Fruit fly (Drosophila melanogaster): Measurements from ENCODE around the gene CG4053.

The CG4053 gene

DNA sequence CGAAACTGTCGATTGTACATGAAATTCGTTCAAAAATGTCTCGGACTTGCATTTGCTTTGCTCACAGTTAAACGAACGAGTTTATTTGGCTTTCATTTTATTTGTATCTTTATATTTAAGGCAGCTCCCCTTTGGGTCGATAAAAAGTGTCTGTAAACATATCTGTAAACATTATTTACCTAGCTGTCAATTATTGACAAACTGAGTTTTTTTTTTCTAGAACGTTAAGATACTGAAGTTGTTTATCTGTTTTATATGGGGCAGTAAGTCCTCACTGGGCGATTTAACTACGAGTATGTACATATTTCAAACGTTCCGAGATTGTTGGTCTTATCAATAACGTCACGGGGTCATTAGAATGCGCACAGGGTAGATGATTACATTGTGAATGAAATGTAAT, 16.3 kb downstream of the CG4053 start (continued):
- peak; percentile 35 for TF ChIP-seq pfk (GFP tag; optimal IDR thresholded peaks at IDR 0.05)
- TF ChIP-seq CG15011 (GFP tag; optimal IDR thresholded peaks at IDR 0.05): peak; percentile 34
- peak; percentile 32 for TF ChIP-seq CG10431 (GFP tag; optimal IDR thresholded peaks at IDR 0.05)
- peak; percentile 43 for TF ChIP-seq CG34376 (GFP tag; optimal IDR thresholded peaks at IDR 0.05)
- TF ChIP-seq CG10209 (GFP tag; optimal IDR thresholded peaks at IDR 0.05): peak; percentile 19
- TF ChIP-seq MTF-1 (GFP tag; optimal IDR thresholded peaks at IDR 0.05; ENCODE audit: borderline replicate concordance): peak; percentile 17
- TF ChIP-seq CG3407 (GFP tag; optimal IDR thresholded peaks at IDR 0.05): peak; percentile 55
- TF ChIP-seq NK7.1 (GFP tag; optimal IDR thresholded peaks at IDR 0.05): no peak
- TF ChIP-seq sug (tag; optimal IDR thresholded peaks at IDR 0.05): peak; percentile 48
- TF ChIP-seq CG8281 (tag; optimal IDR thresholded peaks at IDR 0.05): peak; percentile 84
- peak; percentile 40 for TF ChIP-seq CG2712 (tag; optimal IDR thresholded peaks at IDR 0.05)
- TF ChIP-seq sqz (GFP tag; optimal IDR thresholded peaks at IDR 0.05): peak; percentile 77
- TF ChIP-seq tio (GFP tag; optimal IDR thresholded peaks at IDR 0.05): no peak
- peak; percentile 63 for TF ChIP-seq CG17568 (GFP tag; optimal IDR thresholded peaks at IDR 0.05)
- TF ChIP-seq sens (GFP tag): peak; percentile 70
- peak; percentile 20 for TF ChIP-seq CG1233 (GFP tag; optimal IDR thresholded peaks at IDR 0.05)
- TF ChIP-seq dan (GFP tag; IDR thresholded peaks at IDR 0.05): no peak
- peak; percentile 62 for TF ChIP-seq CG15601 (tag; optimal IDR thresholded peaks at IDR 0.05)

DNA sequence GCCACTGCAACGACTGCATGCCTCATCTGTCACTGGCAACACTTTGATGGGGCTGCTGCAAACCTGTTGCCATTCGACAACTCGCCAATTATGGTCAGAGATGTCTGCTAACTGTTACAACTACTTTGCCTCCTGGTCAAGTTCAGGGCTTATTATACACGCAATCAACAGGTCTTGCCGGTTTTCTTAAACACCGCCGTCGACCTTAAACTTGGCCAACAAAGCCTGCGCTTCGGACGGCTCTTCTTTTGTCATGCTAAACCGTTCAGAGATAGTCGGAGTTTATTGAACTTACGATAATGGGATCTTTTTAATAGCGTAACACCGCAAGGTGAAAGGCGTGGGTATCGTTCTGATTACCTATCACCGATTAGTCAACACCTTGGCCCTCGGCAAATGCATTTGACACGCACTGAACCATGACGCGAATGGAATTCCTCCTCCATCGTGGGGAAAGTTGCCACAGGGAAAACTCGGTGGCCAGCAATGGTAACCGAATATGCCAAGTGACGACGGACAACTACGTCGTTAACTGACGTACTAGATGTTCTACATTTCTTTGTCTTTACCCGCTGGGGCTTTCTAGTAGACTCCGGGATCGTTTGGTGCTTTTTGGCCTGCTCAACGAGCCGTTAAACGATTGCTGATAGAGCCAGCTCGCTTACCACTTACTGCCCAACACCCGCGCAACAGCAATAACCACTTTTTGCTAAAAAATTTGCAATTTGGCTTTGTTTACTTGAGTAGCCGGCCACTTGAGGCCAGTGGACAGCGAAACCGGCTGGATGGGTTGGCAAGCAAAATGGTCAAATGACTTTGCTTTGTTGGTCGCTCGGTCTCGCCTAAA, 20.9 kb downstream of the CG4053 start:
- TF ChIP-seq C15 (GFP tag; IDR thresholded peaks at IDR 0.05) (no peak), Blimp-1 (GFP tag; optimal IDR thresholded peaks at IDR 0.05) (peak; percentile 2), gsb-n (tag; optimal IDR thresholded peaks at IDR 0.05) (peak; percentile 6), dimm (GFP tag; IDR thresholded peaks at IDR 0.05) (no peak), vvl (GFP tag; IDR thresholded peaks at IDR 0.05) (peak; percentile 15; the same call in 1 of the 2 replicates), Neu2 (GFP tag; optimal IDR thresholded peaks at IDR 0.05; ENCODE audit: borderline replicate concordance) (peak; percentile 56), oc (tag; optimal IDR thresholded peaks at IDR 0.05) (peak; percentile 4)

DNA sequence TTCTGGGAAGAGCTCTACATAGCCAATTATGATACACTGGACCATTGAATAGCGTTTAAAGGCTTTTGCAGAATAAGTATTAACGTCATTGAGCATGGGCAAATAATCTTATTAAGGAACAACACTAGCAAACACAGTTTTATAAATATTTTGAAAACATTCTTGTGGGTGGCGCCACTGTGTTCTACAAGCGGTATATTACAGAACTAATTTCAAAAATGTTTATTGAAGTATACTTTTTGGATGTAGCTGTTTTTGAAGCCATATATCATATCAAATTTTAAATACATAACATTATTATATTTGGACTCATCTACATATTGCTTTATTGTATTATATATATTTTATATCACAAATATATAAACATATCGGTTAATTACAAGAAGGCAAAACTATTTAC, 23.1 kb downstream of the CG4053 start:
- TF ChIP-seq CG30403 (GFP tag; optimal IDR thresholded peaks at IDR 0.05) (no peak), Hr3 (GFP tag; optimal IDR thresholded peaks at IDR 0.05) (no peak), CG32532 (GFP tag; IDR thresholded peaks at IDR 0.05) (peak; percentile 20; the same call in 1 of the 2 replicates), org-1 (GFP tag; optimal IDR thresholded peaks at IDR 0.05) (no peak), pzg (GFP tag; optimal IDR thresholded peaks at IDR 0.05) (no peak), Nf-YC (tag; optimal IDR thresholded peaks at IDR 0.05) (no peak), CTCF (GFP tag; optimal IDR thresholded peaks at IDR 0.05) (peak; percentile 93), Mad (GFP tag; optimal IDR thresholded peaks at IDR 0.05) (no peak), Bteb2 (GFP tag; optimal IDR thresholded peaks at IDR 0.05) (no peak), sd (tag; optimal IDR thresholded peaks at IDR 0.05) (peak; percentile 42), CG31441 (GFP tag; IDR thresholded peaks at IDR 0.05) (no peak), stwl (tag; optimal IDR thresholded peaks at IDR 0.05) (peak; percentile 50)

Measured in whole organism, embryonic.